Fruit fly (Drosophila melanogaster) whole organism, larva: ENCODE results near the gene Veneno.

Experiments used
- noc ChIP-seq: fragments of 200-800 bp; sonication (Bioruptor generic); optimal IDR thresholded peaks from 3 replicates; lab custom pipeline; 2019; ENCODE audit warnings: missing biosample characterization, mild to moderate bottlenecking, missing genetic modification characterization, moderate library complexity

Veneno gene

DNA sequence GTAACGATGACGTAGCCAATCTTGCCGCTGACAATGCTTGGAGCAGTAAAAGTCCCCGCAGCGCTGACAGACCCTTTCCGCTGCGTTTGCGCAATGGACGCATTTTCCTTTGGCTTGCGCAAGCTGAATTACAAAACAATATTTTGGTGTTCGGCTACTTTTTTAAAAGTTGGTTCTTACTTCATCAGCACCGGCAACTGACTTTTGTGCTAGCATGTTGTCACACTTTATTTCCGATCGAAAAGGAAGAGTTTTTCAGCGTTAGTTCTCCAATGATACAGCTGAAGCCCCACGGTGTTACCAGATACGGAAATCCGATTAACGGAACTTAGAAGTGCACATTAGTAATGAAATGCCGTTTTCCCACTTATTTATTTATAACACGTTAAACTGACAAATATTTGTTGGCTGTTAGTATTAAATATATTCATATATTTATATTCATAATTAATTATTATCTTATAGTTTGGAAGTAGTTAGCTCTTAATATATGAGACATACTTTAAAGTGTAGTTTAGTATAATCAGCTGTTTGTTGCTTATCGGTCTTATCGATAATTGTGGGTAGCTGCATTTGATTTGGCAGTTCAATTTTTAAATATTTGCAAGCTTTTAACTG is at the start of gene Veneno, which contains the start of gene CG7963:
TSS of gene Veneno (minus strand) at position 296 of the 618 bp plus-strand sequence.
TSS of gene CG7963 (plus strand) at position 568 of the 618 bp plus-strand sequence.
- TF ChIP-seq noc, result no peak

DNA sequence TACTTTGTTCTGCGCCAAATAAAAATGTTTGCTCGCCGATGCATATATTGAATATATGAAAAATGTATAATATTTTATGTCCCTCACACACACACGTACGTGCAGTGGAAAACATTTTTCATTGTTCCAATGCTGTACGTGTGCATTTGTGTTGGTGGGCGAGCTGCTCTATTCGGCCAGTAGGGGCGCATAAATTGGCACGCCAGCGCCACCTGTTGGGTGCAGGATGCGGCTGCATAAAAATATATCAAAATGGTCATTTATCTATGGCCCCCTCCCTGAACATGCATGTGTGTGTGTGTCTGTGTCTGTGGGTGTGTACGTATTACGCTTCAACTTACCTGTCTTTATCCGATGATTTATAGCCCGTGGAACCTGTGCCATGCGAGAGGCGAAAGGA is 27.3 kb upstream of the Veneno start:
- no peak for TF ChIP-seq noc

DNA sequence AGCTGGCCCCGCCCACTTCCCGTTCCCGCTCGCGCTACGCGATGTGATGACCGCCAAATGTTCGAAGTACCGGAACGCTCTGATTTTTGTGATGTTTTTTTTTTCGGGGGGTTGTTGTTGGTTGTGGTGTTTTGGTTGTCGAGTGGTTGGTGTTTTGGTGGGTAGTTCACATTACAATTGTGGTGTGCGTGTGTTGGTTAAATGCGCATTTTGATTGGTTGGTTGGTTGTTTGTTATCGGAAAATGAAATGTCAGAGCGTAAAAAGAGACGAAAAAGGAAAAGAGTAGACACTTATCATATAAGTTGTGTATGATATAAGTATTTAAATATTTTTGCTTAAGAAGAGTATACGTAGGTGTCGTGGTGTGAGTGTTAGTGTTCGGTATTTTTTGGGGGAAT is 6.2 kb upstream of the Veneno start:
- TF ChIP-seq noc, result no peak

DNA sequence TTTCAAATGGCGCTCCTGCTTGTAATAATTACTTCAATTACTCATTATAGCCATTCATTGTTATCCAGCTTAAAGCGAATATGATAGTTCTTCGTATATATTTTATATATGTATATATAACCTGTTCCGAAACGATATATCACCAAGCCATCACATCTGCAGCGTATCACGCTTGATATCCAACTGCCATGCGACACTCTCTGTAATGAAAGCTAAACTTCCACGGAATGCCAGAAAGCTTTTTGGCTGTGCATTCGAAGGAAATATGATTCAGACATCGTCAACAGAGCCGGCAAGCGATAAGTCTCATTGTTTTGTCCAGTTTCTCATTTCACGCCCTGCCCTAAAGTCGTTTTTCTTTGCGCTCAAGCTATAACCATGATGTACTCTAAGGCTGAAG is 4.3 kb downstream of the Veneno start:
- no peak for TF ChIP-seq noc

DNA sequence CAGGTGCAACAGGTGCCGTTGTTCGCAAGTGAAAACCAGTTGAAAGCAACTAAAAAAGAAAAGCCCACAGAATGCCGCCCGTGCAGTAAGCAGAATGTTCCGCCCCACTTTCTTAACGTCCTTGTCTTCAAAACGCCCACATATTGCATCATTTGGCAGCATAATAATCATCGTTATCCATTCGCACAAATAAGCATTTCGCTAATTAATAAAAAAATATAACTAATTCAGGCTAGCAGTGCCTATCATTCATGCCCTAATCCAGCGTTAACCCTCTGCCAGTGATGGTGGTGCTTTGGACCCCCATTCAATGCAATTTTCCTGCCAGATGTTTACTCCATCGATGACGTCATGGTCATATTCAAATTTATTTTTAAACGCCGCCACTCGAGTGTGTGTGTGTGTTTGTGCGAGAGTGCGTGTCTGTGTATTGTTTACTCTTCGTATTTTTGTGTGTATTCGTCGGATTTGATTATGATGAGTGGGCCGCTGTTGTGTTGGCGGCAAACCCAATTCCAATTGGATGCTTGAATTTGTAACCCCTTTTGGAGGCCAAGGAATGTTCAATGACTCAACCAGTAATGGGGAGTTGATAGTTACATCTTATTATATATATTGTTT is 4.9 kb downstream of the Veneno start:
- TF ChIP-seq noc, result no peak

DNA sequence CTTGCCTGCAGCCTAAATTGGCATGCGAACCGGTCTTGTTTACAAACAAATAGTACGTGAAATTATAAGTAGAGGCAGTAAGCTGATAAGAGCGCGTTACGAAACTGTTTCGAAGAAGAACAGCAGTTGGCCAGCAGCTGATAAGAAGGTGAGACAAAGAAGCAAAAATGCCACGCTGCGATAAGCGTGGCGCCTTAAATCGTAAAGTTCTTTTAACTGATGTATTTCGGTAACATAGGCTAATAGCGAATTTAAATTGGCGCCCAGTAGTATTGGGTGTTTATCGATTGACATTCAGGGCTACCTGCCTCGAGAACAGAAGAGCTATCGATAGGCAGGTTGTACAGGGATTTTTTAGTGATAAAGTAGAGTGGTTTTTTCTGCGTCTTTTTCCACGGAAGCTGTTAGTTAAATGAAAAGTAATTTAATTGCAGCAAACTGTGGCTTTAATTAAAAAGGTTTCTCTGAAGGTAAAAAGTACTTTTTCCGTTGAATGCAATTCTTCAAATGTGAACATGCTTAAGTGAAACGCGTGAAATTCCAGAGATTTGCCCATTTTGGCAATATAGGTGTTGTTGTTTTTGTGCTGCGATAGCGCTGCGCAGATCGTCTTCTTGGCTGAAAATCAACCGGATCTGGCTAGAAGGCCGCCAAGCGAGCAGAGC is 5.6 kb downstream of the Veneno start, which contains the start of gene stck:
TSS of gene stck (plus strand) at position 353 of the 665 bp plus-strand sequence.
- TF ChIP-seq noc, result no peak

DNA sequence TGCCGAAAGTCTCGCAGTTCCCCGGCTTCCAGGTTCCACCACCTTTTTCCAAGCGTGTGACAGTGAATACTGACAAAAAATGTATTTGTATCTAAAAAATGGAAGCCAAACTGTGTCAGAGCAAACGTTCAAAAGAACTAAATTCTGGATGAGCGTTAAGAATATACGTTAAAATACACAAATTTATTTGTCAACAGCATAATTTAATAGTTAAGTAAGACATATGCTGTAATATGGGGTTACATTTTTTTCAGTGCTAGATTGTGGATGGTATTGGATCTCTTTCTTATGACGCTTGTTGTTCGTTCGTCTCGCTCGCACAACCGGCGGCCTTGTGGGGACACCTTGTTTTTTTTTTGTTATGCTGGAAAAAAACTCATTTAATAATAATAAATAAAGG is 6.8 kb downstream of the Veneno start:
- TF ChIP-seq noc, result peak; percentile 78

DNA sequence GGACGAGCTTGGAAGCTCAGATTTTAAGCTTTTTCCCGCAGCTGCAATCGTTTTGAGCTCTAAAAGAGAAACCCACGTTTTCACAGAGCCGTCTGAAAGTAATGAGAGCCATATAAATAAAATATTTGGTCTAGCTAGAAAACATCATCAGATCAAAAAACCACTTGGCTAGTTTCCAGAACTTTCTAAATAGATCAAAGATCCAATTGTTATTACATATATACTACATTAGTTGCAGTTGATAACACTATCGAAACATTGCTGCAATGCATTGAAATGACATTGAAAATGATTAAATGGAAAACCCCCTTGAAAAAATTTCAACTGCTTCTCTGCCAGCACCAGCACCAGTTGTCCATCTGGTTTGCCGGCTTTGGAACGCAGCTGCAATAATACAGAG is 7.4 kb downstream of the Veneno start:
- TF ChIP-seq noc, result no peak

DNA sequence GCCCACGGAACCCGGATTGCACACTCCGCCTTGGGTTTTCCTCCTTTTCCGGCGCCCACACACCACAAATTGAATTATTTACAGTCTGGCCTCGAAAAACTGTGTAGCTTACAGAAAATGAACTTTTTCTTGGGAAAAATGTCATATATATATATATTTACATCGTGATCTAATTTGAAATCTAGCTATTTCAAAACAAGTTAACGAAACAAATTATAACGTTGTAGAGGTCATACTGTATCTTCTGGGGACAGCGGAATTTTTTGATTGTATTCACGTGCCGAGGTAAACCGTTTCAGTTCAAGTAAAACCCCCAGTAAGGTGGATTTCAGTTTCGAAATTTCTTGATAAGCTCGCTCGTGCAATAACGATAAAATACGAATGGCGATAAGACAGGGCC is 7.9 kb downstream of the Veneno start:
- peak; percentile 23 for TF ChIP-seq noc

DNA sequence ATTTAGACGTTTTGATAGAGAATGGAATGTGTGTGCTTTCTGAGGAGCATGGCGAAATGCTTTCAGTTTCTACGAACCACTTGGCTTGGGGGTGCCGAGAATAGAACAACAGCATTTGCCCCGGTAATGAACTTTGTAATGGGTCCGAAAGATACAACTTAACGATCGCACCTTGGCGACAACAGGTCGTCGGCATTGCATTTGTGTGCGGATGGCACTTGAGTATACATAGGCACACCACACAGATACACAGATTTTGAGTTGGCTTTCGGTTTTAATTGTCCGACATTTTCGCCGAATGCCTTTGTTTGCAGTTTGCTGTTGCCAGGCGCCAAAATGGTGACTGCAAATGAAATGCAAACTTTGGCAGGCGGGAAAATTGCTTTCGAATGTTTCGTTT is 8.4 kb downstream of the Veneno start:
- TF ChIP-seq noc, result no peak

DNA sequence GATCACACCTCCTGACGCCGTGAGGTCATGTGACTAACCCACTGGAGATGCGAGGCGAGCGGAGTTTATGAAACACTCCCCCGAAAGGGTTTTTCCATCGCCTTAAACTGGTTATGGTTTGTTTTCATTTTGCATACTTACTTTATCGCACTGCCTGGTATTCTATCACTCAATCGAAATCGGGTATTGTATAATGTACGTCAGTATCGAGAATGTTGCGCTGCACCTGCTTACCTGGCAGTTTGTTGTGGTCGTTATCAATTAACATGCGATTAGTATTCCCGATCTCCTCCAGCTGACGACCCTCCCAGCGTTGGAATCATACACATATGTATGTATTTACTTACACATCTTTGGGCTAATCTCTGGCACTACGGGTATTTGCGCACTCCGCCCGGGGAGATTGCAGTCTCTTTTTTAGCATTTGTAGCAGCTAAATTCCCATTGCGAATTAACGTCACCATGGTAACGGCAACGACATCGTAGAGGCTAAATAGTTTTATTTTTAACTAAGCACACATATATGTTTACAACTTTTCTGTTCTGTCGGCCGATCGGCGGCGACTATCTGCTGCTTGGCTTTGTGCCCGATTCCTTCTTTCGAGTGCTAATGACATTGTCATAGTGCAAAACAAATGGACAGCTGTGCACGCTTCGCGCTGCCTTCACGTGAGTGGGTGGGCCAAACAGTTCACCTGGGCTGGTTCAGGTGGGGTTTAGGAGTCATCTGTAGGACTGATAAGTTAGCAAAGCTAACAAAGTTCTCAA is 9.2 kb downstream of the Veneno start:
- TF ChIP-seq noc, result peak; percentile 48

DNA sequence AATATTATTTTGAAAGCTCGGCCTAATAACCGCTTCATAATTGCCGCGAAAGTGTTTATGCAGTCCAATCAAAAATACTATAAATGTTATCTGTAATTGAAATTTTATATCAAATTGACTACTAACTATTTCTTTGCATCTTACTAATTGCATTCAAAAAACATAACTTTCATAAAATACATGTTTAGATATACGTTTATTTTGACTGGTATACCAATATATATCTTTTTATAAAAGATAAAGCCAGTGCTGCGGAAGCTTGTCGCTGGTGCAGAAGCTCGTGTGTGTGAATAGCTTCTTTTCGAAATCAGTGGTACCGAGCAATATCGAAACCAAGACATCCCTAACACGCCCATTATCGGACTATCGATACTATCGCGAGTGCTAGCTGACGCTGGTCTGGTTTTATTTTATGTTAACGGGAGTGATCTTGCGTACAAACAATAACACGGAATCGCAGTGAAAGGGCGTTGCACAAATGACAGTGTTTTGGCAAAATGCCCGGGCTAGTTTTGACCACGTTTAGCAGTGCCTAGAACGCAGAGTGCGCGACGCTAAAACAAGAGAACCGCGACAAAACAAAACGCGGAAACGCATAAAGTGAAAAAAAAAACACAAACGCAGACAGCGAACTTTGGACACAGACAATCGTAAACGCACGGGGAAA is 12.8 kb downstream of the Veneno start, which contains the start of gene Atg13:
TSS of gene Atg13 (plus strand) at position 367 of the 667 bp plus-strand sequence.
- TF ChIP-seq noc, result no peak

DNA sequence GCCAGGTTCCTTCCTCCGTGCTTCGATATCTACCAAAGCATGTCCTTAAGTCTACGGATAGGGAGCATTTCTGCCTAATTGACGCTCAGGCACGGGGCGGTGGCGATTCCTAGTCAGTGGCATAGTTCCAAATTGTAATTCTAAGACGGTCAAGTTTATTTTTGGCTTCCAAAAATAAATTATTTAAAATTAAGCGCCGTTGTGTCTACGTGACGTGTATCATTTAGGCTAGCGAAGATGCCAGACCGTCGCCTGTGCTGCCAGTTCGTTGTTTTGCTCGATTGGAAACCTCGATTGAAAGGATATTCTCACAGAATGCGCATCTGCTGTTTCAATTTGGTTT is 13.3 kb downstream of the Veneno start:
- no peak for TF ChIP-seq noc

DNA sequence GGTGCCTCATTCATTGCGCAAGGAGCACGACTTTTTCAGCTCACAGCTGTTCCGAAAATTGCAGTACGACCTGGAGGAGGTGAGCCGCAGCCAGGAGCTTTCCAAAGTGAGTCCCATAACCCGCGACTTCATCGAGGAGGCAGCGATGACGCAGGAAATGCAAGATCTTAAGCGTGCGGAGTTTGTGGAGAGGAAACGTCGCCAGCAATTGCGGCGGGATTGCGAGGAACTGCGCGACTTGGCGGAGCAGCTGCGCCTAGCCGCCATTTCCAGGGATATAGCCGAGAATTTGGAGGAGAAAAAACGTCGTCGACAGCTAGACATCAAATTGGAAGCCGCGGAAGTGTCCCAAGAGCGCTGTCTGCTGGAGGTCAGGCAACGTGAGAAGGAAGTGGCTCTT is 14.5 kb downstream of the Veneno start:
- TF ChIP-seq noc, result no peak

DNA sequence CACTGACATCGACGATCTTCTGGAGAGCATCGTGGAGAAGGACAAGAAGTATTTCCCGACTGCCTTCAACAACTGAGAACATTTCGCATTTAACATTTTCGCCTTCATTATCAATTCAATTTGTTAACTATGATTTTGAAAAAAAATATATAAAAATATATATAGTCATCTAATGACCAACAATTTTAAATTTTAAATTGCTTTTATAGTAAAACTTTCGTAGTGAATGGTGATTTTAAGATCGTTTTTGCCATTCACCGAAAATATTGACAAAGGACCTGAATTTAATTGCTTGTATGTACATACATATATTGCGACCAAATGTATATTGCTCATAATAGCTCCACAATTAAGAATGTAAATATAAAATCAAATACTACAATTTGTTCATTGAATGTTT is 15.1 kb downstream of the Veneno start, which contains the start of gene CG7352:
TSS of gene CG7352 (plus strand) at position 301 of the 400 bp plus-strand sequence.
- no peak for TF ChIP-seq noc

DNA sequence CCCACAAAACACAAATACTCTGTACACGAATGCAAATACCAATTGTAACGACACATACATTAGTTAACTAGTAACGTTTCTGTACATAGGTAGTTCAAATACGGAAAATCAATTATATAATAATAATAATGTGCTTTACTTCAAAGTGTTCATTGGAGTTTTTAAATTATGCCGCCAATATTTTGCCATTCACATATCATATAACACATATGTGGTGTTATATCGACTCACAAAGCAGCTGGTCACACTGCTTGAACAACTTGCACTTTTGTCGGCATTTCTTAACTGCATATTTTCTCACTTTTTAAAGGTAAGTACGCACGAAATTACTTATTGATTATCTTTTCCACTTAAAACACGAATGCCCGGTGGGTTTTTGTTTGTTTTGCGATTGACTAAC is 18.2 kb downstream of the Veneno start, which contains the start of gene DppIII:
TSS of gene DppIII (plus strand) at position 227 of the 400 bp plus-strand sequence.
- TF ChIP-seq noc, result no peak
